Worm (Caenorhabditis elegans) whole organism, young adult: Measurements from ENCODE around the gene M176.4.

Source experiments
- Y56A3A.18 ChIP-seq: fragments of 200-800 bp; sonication (Bioruptor generic); IDR thresholded peaks from 2 replicates; pipeline ENCODE4 v1.3.6; 2022; ENCODE audit warnings: missing genetic modification reagents, missing genetic modification characterization, missing compliant biosample characterization
- Y95B8A.8 ChIP-seq: fragments of 200-800 bp; sonication (Bioruptor generic); IDR thresholded peaks from 2 replicates; pipeline ENCODE4 v1.3.6; 2022; ENCODE audit warnings: missing genetic modification reagents, missing genetic modification characterization, missing compliant biosample characterization
- ama-1 ChIP-seq, 3 experiments: fragments of 150-350 bp in 1 of 3; sonication (generic microtip) in 2 of 3; optimal IDR thresholded peaks; 2 replicates each; lab custom pipeline; 2014 to 2018; ENCODE audit warnings: missing biosample characterization in 2 of 3, missing genetic modification characterization in 2 of 3, missing genetic modification reagents in 2 of 3
- aptf-3 ChIP-seq: fragments of 200-800 bp; sonication (Bioruptor generic); IDR thresholded peaks from 2 replicates; pipeline ENCODE4 v1.3.6; 2022; ENCODE audit warnings: missing genetic modification characterization, missing compliant biosample characterization
- atf-7 ChIP-seq: sonication (generic microtip); optimal IDR thresholded peaks from 2 replicates; lab custom pipeline; 2017; ENCODE audit warnings: mild to moderate bottlenecking, missing genetic modification characterization, missing compliant biosample characterization
- ceh-58 ChIP-seq: fragments of 200-800 bp; sonication (Bioruptor generic); IDR thresholded peaks from 2 replicates; pipeline ENCODE4 v1.3.6; 2022; ENCODE audit warnings: missing genetic modification characterization, missing compliant biosample characterization
- ceh-91 ChIP-seq: fragments of 200-800 bp; sonication (Bioruptor generic); IDR thresholded peaks from 2 replicates; pipeline ENCODE4 v1.3.6; 2022; ENCODE audit warnings: missing genetic modification reagents, missing genetic modification characterization, missing compliant biosample characterization
- dpl-1 ChIP-seq: fragments of 150-350 bp; optimal IDR thresholded peaks from 2 replicates; lab custom pipeline; 2014; ENCODE audit warnings: missing biosample characterization, missing genetic modification reagents, missing genetic modification characterization
- lin-35 ChIP-seq, 3 experiments: fragments of 150-350 bp in 2 of 3; sonication (generic microtip) in 1 of 3; optimal IDR thresholded peaks; 2 replicates each; lab custom pipeline; 2014 to 2018; ENCODE audit warnings: missing biosample characterization in 3 of 3, missing genetic modification characterization in 3 of 3, missing genetic modification reagents in 3 of 3
- lin-40 ChIP-seq: sonication (generic microtip); optimal IDR thresholded peaks from 2 replicates; lab custom pipeline; 2016; ENCODE audit warnings: missing genetic modification characterization, mild to moderate bottlenecking, missing compliant biosample characterization, missing genotype, missing genetic modification reagents
- nhr-179 ChIP-seq: sonication (generic microtip); optimal IDR thresholded peaks from 2 replicates; lab custom pipeline; 2016; ENCODE audit warnings: mild to moderate bottlenecking, missing genetic modification characterization, missing compliant biosample characterization
- snpc-1.3 ChIP-seq: sonication (generic microtip); optimal IDR thresholded peaks from 2 replicates; lab custom pipeline; 2017; ENCODE audit warnings: missing genetic modification characterization, mild to moderate bottlenecking, missing compliant biosample characterization, antibody characterized with exemption, moderate library complexity, missing genotype, missing genetic modification reagents; ENCODE audit not compliant: insufficient read depth
- unc-130 ChIP-seq: sonication (generic microtip); optimal IDR thresholded peaks from 2 replicates; lab custom pipeline; 2016; ENCODE audit warnings: missing genetic modification reagents, missing genetic modification characterization, missing compliant biosample characterization
- unc-62 ChIP-seq: fragments of 150-350 bp; optimal IDR thresholded peaks from 2 replicates; lab custom pipeline; 2014; ENCODE audit warnings: missing biosample characterization, missing genetic modification reagents, missing genetic modification characterization

ce11 chrII:9392724-9393123 lies 25.4 kb upstream of the M176.4 start, which contains the start of gene lido-17:
- no peak for TF ChIP-seq unc-130 (GFP tag; lab: Kevin White, UChicago)
- TF ChIP-seq ceh-91 (GFP tag; lab: Robert Waterston, UW) = no peak
- no peak for TF ChIP-seq nhr-179 (tag; lab: Kevin White, UChicago)
- no peak for TF ChIP-seq dpl-1 (GFP tag; lab: Kevin White, UChicago)
- no peak for TF ChIP-seq unc-62
- TF ChIP-seq atf-7 = no peak
- no peak for TF ChIP-seq Y56A3A.18
- TF ChIP-seq Y95B8A.8 (GFP tag; lab: Robert Waterston, UW) = no peak
- no peak for TF ChIP-seq ama-1 (optimal IDR thresholded peaks at IDR 0.05; lab: Kevin White, UChicago)
- TF ChIP-seq ama-1 (GFP tag; optimal IDR thresholded peaks at IDR 0.05; lab: Kevin White, UChicago) = no peak
- no peak for TF ChIP-seq ceh-58 (GFP tag; lab: Robert Waterston, UW)
- no peak for TF ChIP-seq aptf-3 (GFP tag; lab: Robert Waterston, UW)
- no peak for TF ChIP-seq lin-35 (GFP tag; optimal IDR thresholded peaks at IDR 0.05; lab: Kevin White, UChicago)
- no peak for TF ChIP-seq snpc-1.3 (tag; lab: Kevin White, UChicago)
- no peak for TF ChIP-seq lin-40 (tag; lab: Kevin White, UChicago)
